Comparison of ENCODE assay signal across 5 fruit fly cellular contexts in the genomic region with DNA sequence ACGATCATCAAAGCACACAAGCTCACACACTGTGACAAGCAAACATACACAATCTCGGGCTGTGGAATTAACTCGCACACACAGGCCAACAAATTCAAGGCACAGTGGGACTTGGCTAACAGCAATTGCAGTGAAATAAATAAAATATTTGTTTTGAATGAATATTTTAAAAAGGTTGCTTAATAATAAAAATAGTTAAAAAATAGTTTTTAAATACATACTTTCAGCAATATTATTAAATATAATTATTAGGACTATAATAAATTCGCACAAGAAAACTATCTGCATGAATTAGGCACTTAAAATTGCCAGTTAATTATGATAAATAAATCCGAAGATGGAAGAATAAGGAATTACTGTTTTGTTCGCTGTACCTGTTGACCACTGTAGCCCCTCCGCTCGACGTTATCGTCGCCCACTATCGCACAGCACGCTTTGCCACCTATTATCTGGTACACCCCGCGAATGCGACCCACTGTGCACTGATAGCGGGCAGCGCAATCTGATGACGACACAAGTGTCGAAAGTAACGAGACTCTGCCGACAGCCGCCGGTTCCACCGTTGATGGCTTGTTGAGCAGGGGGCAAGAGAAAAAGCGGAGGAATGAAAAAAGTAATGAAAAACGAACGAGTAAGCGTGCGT.
TF ChIP-seq lines count a peak whose summit lies in the region.

No protein-coding gene starts in this region.

- peak; percentile 71 for TF ChIP-seq CTCF in whole organism, embryonic (GFP tag; optimal IDR thresholded peaks at IDR 0.05; lab: Kevin White, UChicago)

TF ChIP-seq in whole organism, adult, 20 proteins besides CTCF, POLR2A, EP300 and RAD21 (continues in another document):
- TF ChIP-seq Clk (GFP tag; optimal IDR thresholded peaks at IDR 0.05; lab: Kevin White, UChicago) = peak; percentile 97
- TF ChIP-seq CG1620 (GFP tag; optimal IDR thresholded peaks at IDR 0.05; lab: Kevin White, UChicago) = peak; percentile 78
- peak; percentile 90 for TF ChIP-seq Mnt (GFP tag; optimal IDR thresholded peaks at IDR 0.05; lab: Kevin White, UChicago)
- TF ChIP-seq ovo (GFP tag; optimal IDR thresholded peaks at IDR 0.05; lab: Kevin White, UChicago) = peak; percentile 69
- no peak for TF ChIP-seq cnc (optimal IDR thresholded peaks at IDR 0.05; lab: Kevin White, UChicago)
- peak; percentile 95 for TF ChIP-seq cic (GFP tag; optimal IDR thresholded peaks at IDR 0.05; lab: Kevin White, UChicago)
- peak; percentile 93 for TF ChIP-seq pad (GFP tag; optimal IDR thresholded peaks at IDR 0.05; lab: Kevin White, UChicago)
- TF ChIP-seq toe (GFP tag; optimal IDR thresholded peaks at IDR 0.05; lab: Kevin White, UChicago) = peak; percentile 81
- TF ChIP-seq bab1 (GFP tag; optimal IDR thresholded peaks at IDR 0.05; lab: Kevin White, UChicago) = peak; percentile 90
- TF ChIP-seq CG12768 (GFP tag; optimal IDR thresholded peaks at IDR 0.05; lab: Kevin White, UChicago) = peak; percentile 99
- TF ChIP-seq CG33017 (tag; optimal IDR thresholded peaks at IDR 0.05; lab: Kevin White, UChicago) = peak; percentile 97
- peak; percentile 78 for TF ChIP-seq kay (GFP tag; lab: Kevin White, UChicago; ENCODE audit: borderline replicate concordance)
- TF ChIP-seq CG7045 (GFP tag; optimal IDR thresholded peaks at IDR 0.05; lab: Kevin White, UChicago) = peak; percentile 98
- TF ChIP-seq CG5204 (GFP tag; optimal IDR thresholded peaks at IDR 0.05; lab: Kevin White, UChicago) = no peak
- TF ChIP-seq CG14711 (tag; optimal IDR thresholded peaks at IDR 0.05; lab: Kevin White, UChicago) = peak; percentile 92
- peak; percentile 97 for TF ChIP-seq CG7101 (tag; optimal IDR thresholded peaks at IDR 0.05; lab: Kevin White, UChicago)

TF ChIP-seq in whole organism, embryonic, 481 proteins besides CTCF, POLR2A, EP300 and RAD21 (continues in another document):
- TF ChIP-seq CG1603 (tag; optimal IDR thresholded peaks at IDR 0.05; lab: Kevin White, UChicago) (peak; percentile 55), oc (tag; optimal IDR thresholded peaks at IDR 0.05; lab: Kevin White, UChicago) (peak; percentile 96), Pdp1 (GFP tag; optimal IDR thresholded peaks at IDR 0.05; lab: Kevin White, UChicago) (peak; percentile 69 to 86), lilli (GFP tag; optimal IDR thresholded peaks at IDR 0.05; lab: Kevin White, UChicago) (peak; percentile 95), CG5180 (GFP tag; optimal IDR thresholded peaks at IDR 0.05; lab: Kevin White, UChicago) (peak; percentile 94), fru (optimal IDR thresholded peaks at IDR 0.05; lab: Kevin White, UChicago) (no peak), ewg (GFP tag; optimal IDR thresholded peaks at IDR 0.05; lab: Kevin White, UChicago) (peak; percentile 95), en (GFP tag; optimal IDR thresholded peaks at IDR 0.05; lab: Kevin White, UChicago) (peak; percentile 56), cg (GFP tag; optimal IDR thresholded peaks at IDR 0.05; lab: Kevin White, UChicago) (peak; percentile 54), CG17385 (GFP tag; optimal IDR thresholded peaks at IDR 0.05; lab: Kevin White, UChicago) (peak; percentile 97), CG14710 (tag; optimal IDR thresholded peaks at IDR 0.05; lab: Kevin White, UChicago) (peak; percentile 97), CG16815 (GFP tag; optimal IDR thresholded peaks at IDR 0.05; lab: Kevin White, UChicago) (peak; percentile 98), sr (GFP tag; IDR thresholded peaks at IDR 0.05; lab: Robert Waterston, UW) (peak; percentile 86), HLH4C (GFP tag; IDR thresholded peaks at IDR 0.05; lab: Robert Waterston, UW; ENCODE audit: partially characterized antibody) (no peak), CG32767 (GFP tag; IDR thresholded peaks at IDR 0.05; lab: Robert Waterston, UW) (peak; percentile 98), abd-A (tag; optimal IDR thresholded peaks at IDR 0.05; lab: Kevin White, UChicago) (peak; percentile 72), CG32532 (GFP tag; IDR thresholded peaks at IDR 0.05; lab: Robert Waterston, UW) (peak; percentile 96)

TF ChIP-seq in whole organism, prepupa, 60 proteins besides CTCF, POLR2A, EP300 and RAD21 (continues in another document):
- TF ChIP-seq CG16779 (tag; optimal IDR thresholded peaks at IDR 0.05; lab: Kevin White, UChicago) (peak; percentile 96), Blimp-1 (GFP tag; optimal IDR thresholded peaks at IDR 0.05; lab: Kevin White, UChicago) (peak; percentile 92), lz (GFP tag; optimal IDR thresholded peaks at IDR 0.05; lab: Kevin White, UChicago) (peak; percentile 93), CG32006 (GFP tag; optimal IDR thresholded peaks at IDR 0.05; lab: Kevin White, UChicago) (peak; percentile 100), ss (GFP tag; optimal IDR thresholded peaks at IDR 0.05; lab: Kevin White, UChicago) (peak; percentile 94 to 96), CG7368 (GFP tag; optimal IDR thresholded peaks at IDR 0.05; lab: Kevin White, UChicago) (peak; percentile 95), net (GFP tag; optimal IDR thresholded peaks at IDR 0.05; lab: Kevin White, UChicago) (peak; percentile 98), svp (GFP tag; lab: Kevin White, UChicago) (peak; percentile 99), Sox14 (GFP tag; optimal IDR thresholded peaks at IDR 0.05; lab: Kevin White, UChicago) (peak; percentile 94), CG31627 (GFP tag; optimal IDR thresholded peaks at IDR 0.05; lab: Kevin White, UChicago) (peak; percentile 93), Hr38 (GFP tag; optimal IDR thresholded peaks at IDR 0.05; lab: Kevin White, UChicago) (no peak), CG6808 (GFP tag; optimal IDR thresholded peaks at IDR 0.05; lab: Kevin White, UChicago) (peak; percentile 96), Hr4 (GFP tag; optimal IDR thresholded peaks at IDR 0.05; lab: Kevin White, UChicago) (peak; percentile 97), dsx (GFP tag; optimal IDR thresholded peaks at IDR 0.05; lab: Kevin White, UChicago; ENCODE audit: poor library complexity, severe bottlenecking) (peak; percentile 89), CG3032 (tag; optimal IDR thresholded peaks at IDR 0.05; lab: Kevin White, UChicago) (peak; percentile 95), achi (GFP tag; optimal IDR thresholded peaks at IDR 0.05; lab: Kevin White, UChicago) (peak; percentile 97), fkh (GFP tag; optimal IDR thresholded peaks at IDR 0.05; lab: Kevin White, UChicago) (peak; percentile 92)

TF ChIP-seq in whole organism, pupa, 21 proteins besides CTCF, POLR2A, EP300 and RAD21 (continues in another document):
- peak; percentile 91 for TF ChIP-seq Ets98B (GFP tag; IDR thresholded peaks at IDR 0.05; lab: Robert Waterston, UW)
- peak; percentile 87 for TF ChIP-seq Pif1A (GFP tag; optimal IDR thresholded peaks at IDR 0.05; lab: Kevin White, UChicago)
- TF ChIP-seq EcR (GFP tag; optimal IDR thresholded peaks at IDR 0.05; lab: Kevin White, UChicago) = no peak
- peak; percentile 97 for TF ChIP-seq CG8159 (tag; optimal IDR thresholded peaks at IDR 0.05; lab: Kevin White, UChicago)
- peak; percentile 89 for TF ChIP-seq CG10348 (GFP tag; IDR thresholded peaks at IDR 0.05; lab: Robert Waterston, UW)
- TF ChIP-seq CG32121 (GFP tag; IDR thresholded peaks at IDR 0.05; lab: Robert Waterston, UW) = peak; percentile 97
- TF ChIP-seq Snoo (tag; optimal IDR thresholded peaks at IDR 0.05; lab: Kevin White, UChicago) = peak; percentile 98
- peak; percentile 83 for TF ChIP-seq CG12605 (GFP tag; IDR thresholded peaks at IDR 0.05; lab: Robert Waterston, UW)
- TF ChIP-seq CG13204 (GFP tag; optimal IDR thresholded peaks at IDR 0.05; lab: Kevin White, UChicago) = peak; percentile 88
- TF ChIP-seq CG17806 (tag; optimal IDR thresholded peaks at IDR 0.05; lab: Kevin White, UChicago) = peak; percentile 92
- peak; percentile 96 for TF ChIP-seq CG9948 (tag; optimal IDR thresholded peaks at IDR 0.05; lab: Kevin White, UChicago)
- peak; percentile 96 for TF ChIP-seq CG8301 (tag; optimal IDR thresholded peaks at IDR 0.05; lab: Kevin White, UChicago)
- peak; percentile 91 for TF ChIP-seq fd96Ca (GFP tag; IDR thresholded peaks at IDR 0.05; lab: Robert Waterston, UW)
- TF ChIP-seq CG15710 (tag; optimal IDR thresholded peaks at IDR 0.05; lab: Kevin White, UChicago) = peak; percentile 95
- TF ChIP-seq CG14655 (GFP tag; optimal IDR thresholded peaks at IDR 0.05; lab: Kevin White, UChicago) = peak; percentile 99
- peak; percentile 93 for TF ChIP-seq CG4496 (GFP tag; IDR thresholded peaks at IDR 0.05; lab: Robert Waterston, UW)
- peak; percentile 82 for TF ChIP-seq rn (GFP tag; IDR thresholded peaks at IDR 0.05; lab: Robert Waterston, UW)
- peak; percentile 96 for TF ChIP-seq D1 (tag; optimal IDR thresholded peaks at IDR 0.05; lab: Kevin White, UChicago)
- TF ChIP-seq CG34367 (tag; optimal IDR thresholded peaks at IDR 0.05; lab: Kevin White, UChicago) = peak; percentile 90

TF ChIP-seq in whole organism, wandering third instar larva, 38 proteins besides CTCF, POLR2A, EP300 and RAD21 (continues in another document):
- TF ChIP-seq foxo (GFP tag; optimal IDR thresholded peaks at IDR 0.05; lab: Kevin White, UChicago) (peak; percentile 27 to 98), fru (GFP tag; optimal IDR thresholded peaks at IDR 0.05; lab: Kevin White, UChicago) (peak; percentile 94), Hr83 (GFP tag; optimal IDR thresholded peaks at IDR 0.05; lab: Kevin White, UChicago; ENCODE audit: poor library complexity, severe bottlenecking) (peak; percentile 96), sage (GFP tag; optimal IDR thresholded peaks at IDR 0.05; lab: Kevin White, UChicago) (peak; percentile 86), dl (GFP tag; optimal IDR thresholded peaks at IDR 0.05; lab: Kevin White, UChicago; ENCODE audit: insufficient read depth in 1 of 2, partially characterized antibody in 2 of 2) (peak in 1 of 2 experiments; percentile 0), Mio (GFP tag; optimal IDR thresholded peaks at IDR 0.05; lab: Kevin White, UChicago) (peak; percentile 39), woc (GFP tag; optimal IDR thresholded peaks at IDR 0.05; lab: Kevin White, UChicago) (peak; percentile 91), Jra (GFP tag; optimal IDR thresholded peaks at IDR 0.05; lab: Kevin White, UChicago) (peak; percentile 72), GATAd (GFP tag; optimal IDR thresholded peaks at IDR 0.05; lab: Kevin White, UChicago) (peak; percentile 68), jim (GFP tag; optimal IDR thresholded peaks at IDR 0.05; lab: Kevin White, UChicago) (peak; percentile 93), CG9705 (GFP tag; optimal IDR thresholded peaks at IDR 0.05; lab: Kevin White, UChicago) (peak; percentile 93), sv (GFP tag; optimal IDR thresholded peaks at IDR 0.05; lab: Kevin White, UChicago) (peak; percentile 98), CrebA (GFP tag; optimal IDR thresholded peaks at IDR 0.05; lab: Kevin White, UChicago; ENCODE audit: borderline replicate concordance) (no peak), Hnf4 (GFP tag; optimal IDR thresholded peaks at IDR 0.05; lab: Kevin White, UChicago) (peak; percentile 81), HLH106 (tag; optimal IDR thresholded peaks at IDR 0.05; lab: Kevin White, UChicago) (peak; percentile 97), OdsH (GFP tag; optimal IDR thresholded peaks at IDR 0.05; lab: Kevin White, UChicago) (peak; percentile 98), br (GFP tag; optimal IDR thresholded peaks at IDR 0.05; lab: Kevin White, UChicago) (peak; percentile 87), psq (GFP tag; optimal IDR thresholded peaks at IDR 0.05; lab: Kevin White, UChicago) (peak; percentile 97), pan (optimal IDR thresholded peaks at IDR 0.05; lab: Kevin White, UChicago) (no peak), N (GFP tag; optimal IDR thresholded peaks at IDR 0.05; lab: Kevin White, UChicago) (no peak)
